Fruit fly (Drosophila melanogaster): Measurements from ENCODE around the gene CG17681.

Gene CG17681

DNA sequence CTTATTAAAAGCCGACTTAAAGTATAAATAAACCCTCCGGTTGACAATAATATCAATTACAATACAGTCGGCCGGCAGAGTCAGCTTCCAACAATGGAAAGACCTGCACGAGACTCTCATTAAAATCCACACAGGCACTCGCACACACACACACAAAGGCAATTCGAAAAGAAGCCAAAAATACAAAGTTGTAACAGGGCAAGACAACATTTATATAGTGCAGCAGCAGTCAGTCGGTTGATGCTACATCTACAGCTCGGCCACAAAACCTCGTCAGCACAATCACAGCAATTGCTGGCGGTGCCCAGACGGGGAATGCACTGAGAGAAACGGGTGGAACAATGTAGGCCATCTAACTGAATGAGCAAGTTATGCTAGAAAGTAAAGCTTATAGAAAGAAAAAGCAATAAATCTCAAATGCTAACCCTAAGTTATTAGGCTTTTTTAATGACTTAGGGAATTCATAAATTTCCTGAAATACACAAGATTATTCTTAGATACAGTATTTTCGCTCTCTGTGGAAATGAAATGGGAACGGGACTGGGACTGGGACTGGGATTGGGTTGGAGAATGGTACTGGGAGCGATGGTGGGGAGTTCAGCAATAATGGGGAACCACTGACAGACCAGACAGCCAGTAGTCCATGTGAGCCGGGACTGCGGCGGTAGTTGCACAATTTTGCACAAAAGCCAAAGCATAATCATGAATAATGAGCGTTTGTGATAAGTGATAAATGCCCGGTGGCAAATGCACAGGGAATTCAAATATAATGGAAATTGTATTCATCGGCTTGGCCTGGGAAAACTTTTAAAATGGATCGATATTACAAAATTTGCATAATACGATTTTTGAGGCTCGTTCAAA, 31.3 kb upstream of the CG17681 start (continued):
- TF ChIP-seq CG11085 (GFP tag; IDR thresholded peaks at IDR 0.05) (0 out of 2 replicates have a peak, but pooled peaks have one; percentile 28), zf30C (GFP tag; optimal IDR thresholded peaks at IDR 0.05) (no peak), disco-r (GFP tag; optimal IDR thresholded peaks at IDR 0.05) (no peak), eyg (GFP tag; optimal IDR thresholded peaks at IDR 0.05) (no peak), CG3726 (GFP tag; IDR thresholded peaks at IDR 0.05) (no peak), bbx (GFP tag; IDR thresholded peaks at IDR 0.05; ENCODE audit: partially characterized antibody) (no peak), ato (GFP tag; IDR thresholded peaks at IDR 0.05; ENCODE audit: partially characterized antibody) (no peak), CG12744 (GFP tag; optimal IDR thresholded peaks at IDR 0.05) (no peak), BtbVII (GFP tag; optimal IDR thresholded peaks at IDR 0.05) (no peak), Opbp (GFP tag; IDR thresholded peaks at IDR 0.05; ENCODE audit: partially characterized antibody) (no peak), CG12071 (GFP tag; optimal IDR thresholded peaks at IDR 0.05) (peak; percentile 3), bsh (GFP tag; optimal IDR thresholded peaks at IDR 0.05) (peak; percentile 54 to 84), emc (GFP tag; optimal IDR thresholded peaks at IDR 0.05) (no peak), Eip74EF (GFP tag; optimal IDR thresholded peaks at IDR 0.05) (peak in 1 of 2 experiments; percentile 8), CG12659 (GFP tag; optimal IDR thresholded peaks at IDR 0.05) (peak; percentile 26), Atf-2 (GFP tag; optimal IDR thresholded peaks at IDR 0.05) (peak; percentile 27), cas (GFP tag; IDR thresholded peaks at IDR 0.05) (no peak), CG4820 (GFP tag; optimal IDR thresholded peaks at IDR 0.05) (peak; percentile 60), Hr78 (GFP tag; optimal IDR thresholded peaks at IDR 0.05) (no peak), kah (GFP tag; optimal IDR thresholded peaks at IDR 0.05) (no peak), CG8359 (GFP tag; optimal IDR thresholded peaks at IDR 0.05; ENCODE audit: borderline replicate concordance) (no peak), ab (GFP tag; optimal IDR thresholded peaks at IDR 0.05) (no peak), CG6689 (GFP tag; IDR thresholded peaks at IDR 0.05) (peak; percentile 41), CG7556 (GFP tag; optimal IDR thresholded peaks at IDR 0.05) (peak; percentile 19), tx (GFP tag; optimal IDR thresholded peaks at IDR 0.05) (peak; percentile 26), CG3407 (GFP tag; optimal IDR thresholded peaks at IDR 0.05) (peak; percentile 5), mld (GFP tag; IDR thresholded peaks at IDR 0.05; ENCODE audit: partially characterized antibody) (no peak), Chrac-16 (GFP tag; optimal IDR thresholded peaks at IDR 0.05) (peak; percentile 33), CG14965 (GFP tag; optimal IDR thresholded peaks at IDR 0.05; ENCODE audit: borderline replicate concordance) (no peak), ro (GFP tag; IDR thresholded peaks at IDR 0.05) (no peak), CG10979 (tag; optimal IDR thresholded peaks at IDR 0.05) (no peak), CG5245 (GFP tag; optimal IDR thresholded peaks at IDR 0.05) (peak; percentile 43), prd (optimal IDR thresholded peaks at IDR 0.05) (no peak), prd (GFP tag; IDR thresholded peaks at IDR 0.05) (peak; percentile 74), Spps (tag; optimal IDR thresholded peaks at IDR 0.05) (no peak), gcm2 (GFP tag; optimal IDR thresholded peaks at IDR 0.05) (no peak), CG2129 (GFP tag; IDR thresholded peaks at IDR 0.05; ENCODE audit: partially characterized antibody) (no peak), luna (GFP tag; optimal IDR thresholded peaks at IDR 0.05) (no peak), esg (GFP tag; conservative IDR thresholded peaks at IDR 0.05) (peak; percentile 34; the same call in 1 of the 2 replicates), ase (GFP tag; IDR thresholded peaks at IDR 0.05) (0 out of 3 replicates have a peak, but pooled peaks have one; percentile 49), Lpt (GFP tag; optimal IDR thresholded peaks at IDR 0.05) (no peak), CG1792 (GFP tag; optimal IDR thresholded peaks at IDR 0.05) (peak; percentile 40), sob (GFP tag; IDR thresholded peaks at IDR 0.05) (0 out of 2 replicates have a peak, but pooled peaks have one; percentile 37), pum (GFP tag; optimal IDR thresholded peaks at IDR 0.05) (peak; percentile 29), CG12769 (tag; optimal IDR thresholded peaks at IDR 0.05) (peak; percentile 65), Nf-YA (GFP tag; IDR thresholded peaks at IDR 0.05) (no peak), lab (GFP tag; optimal IDR thresholded peaks at IDR 0.05) (peak; percentile 68), CG4424 (GFP tag; optimal IDR thresholded peaks at IDR 0.05) (peak; percentile 25)

All from whole organism, embryonic.